Worm (Caenorhabditis elegans) whole organism, L4 larva: ENCODE results near the gene Y66H1A.5.

Experiments used
- D1046.2 ChIP-seq: fragments of 200-800 bp; sonication (Bioruptor generic); IDR thresholded peaks from 2 replicates; pipeline ENCODE4 v1.3.6; 2022; ENCODE audit warnings: missing genetic modification characterization, missing compliant biosample characterization
- F44E2.7 ChIP-seq: fragments of 200-800 bp; sonication (Bioruptor generic); IDR thresholded peaks from 2 replicates; pipeline ENCODE4 v2.1.2; 2022; ENCODE audit warnings: missing genetic modification characterization, missing compliant biosample characterization
- F49E8.2 ChIP-seq: sonication (generic microtip); optimal IDR thresholded peaks from 2 replicates; lab custom pipeline; 2016; ENCODE audit warnings: missing compliant biosample characterization, mild to moderate bottlenecking, missing genetic modification characterization, borderline replicate concordance
- T20F7.1 ChIP-seq: fragments of 200-800 bp; sonication (Bioruptor generic); optimal IDR thresholded peaks from 2 replicates; lab custom pipeline; 2018; ENCODE audit warnings: mild to moderate bottlenecking, missing genetic modification characterization, missing compliant biosample characterization
- T26A8.4 ChIP-seq: fragments of 200-800 bp; sonication (Bioruptor generic); IDR thresholded peaks from 2 replicates; pipeline ENCODE4 v1.3.6; 2022; ENCODE audit warnings: missing genetic modification characterization, missing compliant biosample characterization
- Y105C5A.15 ChIP-seq: fragments of 200-800 bp; sonication (Bioruptor generic); IDR thresholded peaks from 2 replicates; pipeline ENCODE4 v1.3.6; 2022; ENCODE audit warnings: missing genetic modification characterization, missing compliant biosample characterization
- Y48G9A.11 ChIP-seq: fragments of 200-800 bp; sonication (Bioruptor generic); IDR thresholded peaks from 2 replicates; pipeline ENCODE4 v1.3.6; 2022; ENCODE audit warnings: missing genetic modification reagents, missing genetic modification characterization, missing compliant biosample characterization
- ZK337.2 ChIP-seq: fragments of 200-800 bp; sonication (Bioruptor generic); IDR thresholded peaks from 2 replicates; pipeline ENCODE4 v1.3.6; 2022; ENCODE audit warnings: missing genetic modification reagents, missing genetic modification characterization, missing compliant biosample characterization
- aha-1 ChIP-seq: fragments of 150-350 bp; peaks from one replicate; lab custom pipeline; 2014; ENCODE audit warnings: missing biosample characterization, missing genetic modification characterization
- arid-1 ChIP-seq: fragments of 200-800 bp; sonication (Bioruptor generic); conservative IDR thresholded peaks from 2 replicates; pipeline ENCODE4 v1.3.6; 2022; ENCODE audit warnings: missing genetic modification reagents, missing genetic modification characterization, missing compliant biosample characterization
- ces-1 ChIP-seq: fragments of 150-350 bp; sonication (generic microtip); optimal IDR thresholded peaks from 4 replicates; lab custom pipeline; 2014; ENCODE audit warnings: missing biosample characterization, missing genetic modification reagents, missing genetic modification characterization
- daf-19 ChIP-seq: fragments of 200-800 bp; sonication (Bioruptor generic); conservative IDR thresholded peaks from 2 replicates; pipeline ENCODE4 v1.3.6; 2022; ENCODE audit warnings: missing genetic modification characterization, missing compliant biosample characterization
- daf-8 ChIP-seq: fragments of 200-800 bp; sonication (Bioruptor generic); IDR thresholded peaks from 2 replicates; pipeline ENCODE4 v1.3.6; 2022; ENCODE audit warnings: missing genetic modification characterization, missing compliant biosample characterization
- dmd-6 ChIP-seq: fragments of 200-800 bp; sonication (Bioruptor generic); IDR thresholded peaks from 2 replicates; pipeline ENCODE4 v1.3.6; 2022; ENCODE audit warnings: missing genetic modification reagents, missing genetic modification characterization, missing compliant biosample characterization
- dmd-9 ChIP-seq: fragments of 200-800 bp; sonication (Bioruptor generic); IDR thresholded peaks from 2 replicates; pipeline ENCODE4 v1.3.6; 2022; ENCODE audit warnings: missing genetic modification reagents, missing genetic modification characterization, missing compliant biosample characterization
- dpl-1 ChIP-seq: fragments of 150-350 bp; optimal IDR thresholded peaks from 2 replicates; lab custom pipeline; 2014; ENCODE audit warnings: missing biosample characterization, missing genetic modification reagents, missing genetic modification characterization
- duxl-1 ChIP-seq: sonication (generic microtip); optimal IDR thresholded peaks from 2 replicates; lab custom pipeline; 2016; ENCODE audit warnings: mild to moderate bottlenecking, missing genetic modification characterization, moderate library complexity, missing compliant biosample characterization; ENCODE audit not compliant: poor library complexity
- dve-1 ChIP-seq: sonication (generic microtip); optimal IDR thresholded peaks from 2 replicates; lab custom pipeline; 2017; ENCODE audit warnings: antibody characterized with exemption, mild to moderate bottlenecking, missing genetic modification characterization, missing compliant biosample characterization; ENCODE audit not compliant: insufficient read depth
- egl-43 ChIP-seq: fragments of 200-800 bp; sonication (Bioruptor generic); IDR thresholded peaks from 2 replicates; pipeline ENCODE4 v1.3.6; 2022; ENCODE audit warnings: missing genetic modification reagents, missing genetic modification characterization, missing compliant biosample characterization
- fkh-10 ChIP-seq: fragments of 150-350 bp; optimal IDR thresholded peaks from 2 replicates; lab custom pipeline; 2014; ENCODE audit warnings: missing biosample characterization, missing genetic modification reagents, missing genetic modification characterization
- hif-1 ChIP-seq, 2 experiments: sonication (generic microtip); optimal IDR thresholded peaks; 2 replicates each; lab custom pipeline; 2016 to 2017; ENCODE audit warnings: missing compliant biosample characterization in 2 of 2, missing genetic modification characterization in 2 of 2, missing genetic modification reagents in 2 of 2, missing genotype in 2 of 2, mild to moderate bottlenecking in 1 of 2
- jun-1 ChIP-seq: fragments of 150-350 bp; optimal IDR thresholded peaks from 2 replicates; lab custom pipeline; 2014; ENCODE audit warnings: missing biosample characterization, missing genetic modification reagents, missing genetic modification characterization
- lim-7 ChIP-seq: fragments of 200-800 bp; sonication (Bioruptor generic); IDR thresholded peaks from 2 replicates; pipeline ENCODE4 v1.3.6; 2022; ENCODE audit warnings: missing genetic modification characterization, missing compliant biosample characterization
- lin-1 ChIP-seq: fragments of 200-800 bp; sonication (Bioruptor generic); IDR thresholded peaks from 2 replicates; pipeline ENCODE4 v1.3.6; 2022; ENCODE audit warnings: missing genetic modification reagents, missing genetic modification characterization, missing compliant biosample characterization
- lin-13 ChIP-seq: fragments of 150-350 bp; optimal IDR thresholded peaks from 2 replicates; lab custom pipeline; 2014; ENCODE audit warnings: missing biosample characterization, missing genetic modification reagents, missing genetic modification characterization
- lin-15B ChIP-seq: fragments of 150-350 bp; sonication (generic microtip); optimal IDR thresholded peaks from 3 replicates; lab custom pipeline; 2014; ENCODE audit warnings: missing biosample characterization, missing genetic modification characterization
- lir-3 ChIP-seq: sonication (generic microtip); optimal IDR thresholded peaks from 2 replicates; lab custom pipeline; 2016; ENCODE audit warnings: mild to moderate bottlenecking, missing genetic modification characterization, missing compliant biosample characterization
- madf-9 ChIP-seq: fragments of 200-800 bp; sonication (Bioruptor generic); conservative IDR thresholded peaks from 2 replicates; pipeline ENCODE4 v1.3.6; 2022; ENCODE audit warnings: missing genetic modification reagents, missing genetic modification characterization, missing compliant biosample characterization
- mdl-1 ChIP-seq, 2 experiments: fragments of 150-350 bp in 1 of 2; sonication (generic microtip) in 1 of 2; optimal IDR thresholded peaks; 2 replicates each; lab custom pipeline; 2014 to 2017; ENCODE audit warnings: missing biosample characterization in 2 of 2, missing genetic modification characterization in 2 of 2
- mep-1 ChIP-seq: fragments of 150-350 bp; sonication (generic microtip); optimal IDR thresholded peaks from 3 replicates; lab custom pipeline; 2014; ENCODE audit warnings: missing biosample characterization, missing genetic modification characterization
- mes-2 ChIP-seq: sonication (generic microtip); optimal IDR thresholded peaks from 2 replicates; lab custom pipeline; 2016; ENCODE audit warnings: missing genotype, mild to moderate bottlenecking, missing genetic modification characterization, missing compliant biosample characterization; ENCODE audit not compliant: poor library complexity, severe bottlenecking
- nhr-11 ChIP-seq: fragments of 150-350 bp; optimal IDR thresholded peaks from 2 replicates; lab custom pipeline; 2014; ENCODE audit warnings: missing biosample characterization, missing genetic modification characterization
- nhr-25 ChIP-seq: sonication (generic microtip); optimal IDR thresholded peaks from 2 replicates; lab custom pipeline; 2017; ENCODE audit warnings: missing genetic modification characterization, mild to moderate bottlenecking, missing compliant biosample characterization, antibody characterized with exemption, moderate library complexity, borderline replicate concordance; ENCODE audit not compliant: insufficient read depth
- nhr-41 ChIP-seq: fragments of 200-800 bp; sonication (Bioruptor generic); IDR thresholded peaks from 2 replicates; pipeline ENCODE4 v1.3.6; 2022; ENCODE audit warnings: missing genetic modification reagents, missing genetic modification characterization, missing compliant biosample characterization
- nhr-42 ChIP-seq: fragments of 200-800 bp; sonication (Bioruptor generic); IDR thresholded peaks from 2 replicates; pipeline ENCODE4 v1.3.6; 2022; ENCODE audit warnings: missing genetic modification characterization, missing compliant biosample characterization
- nhr-48 ChIP-seq: sonication (generic microtip); optimal IDR thresholded peaks from 2 replicates; lab custom pipeline; 2016; ENCODE audit warnings: mild to moderate bottlenecking, missing genetic modification characterization, missing compliant biosample characterization
- nhr-77 ChIP-seq: fragments of 150-350 bp; optimal IDR thresholded peaks from 2 replicates; lab custom pipeline; 2014; ENCODE audit warnings: missing biosample characterization, missing genetic modification characterization
- php-3 ChIP-seq: fragments of 200-800 bp; sonication (Bioruptor generic); IDR thresholded peaks from 2 replicates; pipeline ENCODE4 v1.3.6; 2022; ENCODE audit warnings: missing genetic modification reagents, missing genetic modification characterization, missing compliant biosample characterization
- pqm-1 ChIP-seq: sonication (generic microtip); optimal IDR thresholded peaks from 2 replicates; lab custom pipeline; 2017; ENCODE audit warnings: missing biosample characterization, missing genetic modification characterization
- rbr-2 ChIP-seq: sonication (generic microtip); optimal IDR thresholded peaks from 2 replicates; lab custom pipeline; 2016; ENCODE audit warnings: missing genotype, missing genetic modification characterization, missing compliant biosample characterization
- saeg-2 ChIP-seq: fragments of 200-800 bp; sonication (Bioruptor generic); IDR thresholded peaks from 2 replicates; pipeline ENCODE4 v1.3.6; 2022; ENCODE audit warnings: missing genetic modification reagents, missing genetic modification characterization, missing compliant biosample characterization
- set-16 ChIP-seq: fragments of 200-800 bp; sonication (Bioruptor generic); IDR thresholded peaks from 2 replicates; pipeline ENCODE4 v1.3.6; 2022; ENCODE audit warnings: missing genetic modification reagents, missing genetic modification characterization, missing compliant biosample characterization
- snpc-1.2 ChIP-seq: fragments of 200-800 bp; sonication (Bioruptor generic); IDR thresholded peaks from 2 replicates; pipeline ENCODE4 v1.3.6; 2022; ENCODE audit warnings: missing genetic modification reagents, missing genetic modification characterization, missing compliant biosample characterization
- spr-1 ChIP-seq: sonication (generic microtip); optimal IDR thresholded peaks from 2 replicates; lab custom pipeline; 2016; ENCODE audit warnings: mild to moderate bottlenecking, missing genetic modification characterization, missing compliant biosample characterization
- tag-97 ChIP-seq: fragments of 200-800 bp; sonication (Bioruptor generic); IDR thresholded peaks from 2 replicates; pipeline ENCODE4 v1.3.6; 2022; ENCODE audit warnings: missing genetic modification characterization, missing compliant biosample characterization
- tra-1 ChIP-seq: fragments of 200-800 bp; sonication (Bioruptor generic); IDR thresholded peaks from 2 replicates; pipeline ENCODE4 v1.3.6; 2022; ENCODE audit warnings: missing genetic modification reagents, missing genetic modification characterization, missing compliant biosample characterization
- vab-7 ChIP-seq: fragments of 200-800 bp; sonication (Bioruptor generic); IDR thresholded peaks from 2 replicates; pipeline ENCODE4 v1.3.6; 2022; ENCODE audit warnings: missing genetic modification reagents, missing genetic modification characterization, missing compliant biosample characterization
- zip-2 ChIP-seq: fragments of 150-350 bp; optimal IDR thresholded peaks from 2 replicates; lab custom pipeline; 2014; ENCODE audit warnings: missing biosample characterization, missing genetic modification characterization

Y66H1A.5 gene

DNA sequence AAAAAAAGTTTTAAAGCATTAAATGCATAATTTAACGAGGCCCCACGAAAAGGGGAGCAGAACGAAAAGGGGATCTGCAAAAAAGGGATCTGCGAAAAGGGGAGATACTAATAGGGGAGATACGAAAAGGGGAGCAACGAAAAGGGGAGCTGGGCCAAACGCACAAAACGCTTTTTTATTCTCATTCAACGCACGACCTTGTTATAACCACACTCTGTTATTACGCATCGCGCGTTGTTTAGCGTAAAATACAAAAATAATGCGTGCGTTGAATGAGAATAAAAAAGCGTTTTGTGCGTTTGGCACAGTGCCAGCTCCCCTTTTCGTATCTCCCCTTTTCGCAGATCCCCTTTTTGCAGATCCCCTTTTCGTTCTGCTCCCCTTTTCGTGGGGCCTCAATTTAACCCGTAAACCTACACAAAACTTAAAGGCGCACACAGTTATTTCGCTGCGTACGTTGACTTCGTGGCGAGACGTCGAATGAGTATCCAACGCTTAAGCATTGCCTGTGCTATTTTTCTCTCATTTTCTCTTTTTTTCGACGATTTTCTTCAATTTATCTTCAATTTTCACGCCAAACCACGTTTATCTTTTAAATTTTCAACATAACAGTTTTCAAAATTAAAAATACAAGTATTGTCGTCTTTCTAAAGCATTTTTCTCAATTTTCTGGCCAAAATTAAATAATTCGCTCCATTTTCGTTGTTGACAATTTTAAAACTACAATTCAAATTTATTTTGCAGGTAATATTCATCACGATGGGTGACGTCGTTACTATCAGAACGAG is 43.6 kb downstream of the Y66H1A.5 start, which contains the start of gene rps-24 (continued):
- peak; percentile 52; the same call in 1 of the 2 replicates for TF ChIP-seq daf-19 (GFP tag; lab: Robert Waterston, UW)
- peak in 1 of 2 experiments; percentile 94 for TF ChIP-seq hif-1 (tag; optimal IDR thresholded peaks at IDR 0.05; lab: Kevin White, UChicago)
- TF ChIP-seq T20F7.1 (GFP tag; lab: Kevin White, UChicago): peak; percentile 88
- peak; percentile 81 for TF ChIP-seq lim-7 (GFP tag; lab: Robert Waterston, UW)
- peak; percentile 97 for TF ChIP-seq ZK337.2 (GFP tag; lab: Robert Waterston, UW)
- TF ChIP-seq dmd-9: peak; percentile 96
- peak; percentile 60 for TF ChIP-seq nhr-41 (GFP tag; lab: Robert Waterston, UW)
- peak; percentile 95 for TF ChIP-seq madf-9 (GFP tag; lab: Robert Waterston, UW)
- peak; percentile 5 for TF ChIP-seq pqm-1 (tag; lab: Kevin White, UChicago)
- TF ChIP-seq mes-2 (tag; lab: Kevin White, UChicago): peak; percentile 98
- peak; percentile 72; the same call in 1 of the 2 replicates for TF ChIP-seq php-3 (GFP tag; lab: Robert Waterston, UW)
- peak; percentile 59 for TF ChIP-seq dpl-1 (GFP tag; lab: Kevin White, UChicago)
- peak; percentile 92 for TF ChIP-seq egl-43 (GFP tag; lab: Robert Waterston, UW)
- peak; percentile 7 for TF ChIP-seq jun-1 (tag; lab: Kevin White, UChicago)
- peak; percentile 94 for TF ChIP-seq mep-1
- peak; percentile 92 for TF ChIP-seq nhr-42 (GFP tag; lab: Robert Waterston, UW)
- peak; percentile 89 for TF ChIP-seq tag-97 (GFP tag; lab: Robert Waterston, UW)
- peak; percentile 99 for TF ChIP-seq vab-7 (GFP tag; lab: Robert Waterston, UW)
- TF ChIP-seq lin-1 (GFP tag; lab: Robert Waterston, UW): peak; percentile 81; the same call in 1 of the 2 replicates
- TF ChIP-seq zip-2: peak; percentile 7
- peak; percentile 63 for TF ChIP-seq nhr-25 (tag; lab: Kevin White, UChicago)
- 0 out of 2 replicates have a peak, but pooled peaks have one; percentile 55 for TF ChIP-seq Y105C5A.15 (GFP tag; lab: Robert Waterston, UW)
- peak; percentile 61 for TF ChIP-seq nhr-48 (tag; lab: Kevin White, UChicago)
- peak; percentile 45 for TF ChIP-seq lin-15B (tag; lab: Kevin White, UChicago)
- TF ChIP-seq aha-1 (tag; lab: Kevin White, UChicago): peak; percentile 80
- TF ChIP-seq F49E8.2 (tag; lab: Kevin White, UChicago): peak; percentile 74
- TF ChIP-seq arid-1 (GFP tag; lab: Robert Waterston, UW): peak; percentile 97
- peak; percentile 96 for TF ChIP-seq tra-1 (GFP tag; lab: Robert Waterston, UW)
- TF ChIP-seq daf-8 (GFP tag; lab: Robert Waterston, UW): 0 out of 2 replicates have a peak, but pooled peaks have one; percentile 60
- peak; percentile 23 for TF ChIP-seq lir-3 (tag; lab: Kevin White, UChicago)
- peak; percentile 95 for TF ChIP-seq dmd-6 (GFP tag; lab: Robert Waterston, UW)
- peak; percentile 93 for TF ChIP-seq lin-13 (GFP tag; lab: Kevin White, UChicago)
- TF ChIP-seq set-16: peak; percentile 60; the same call in 1 of the 2 replicates
- TF ChIP-seq ces-1 (GFP tag; lab: Kevin White, UChicago): peak; percentile 31
- TF ChIP-seq F44E2.7 (GFP tag; lab: Robert Waterston, UW): 0 out of 2 replicates have a peak, but pooled peaks have one; percentile 9
- TF ChIP-seq duxl-1 (tag; lab: Kevin White, UChicago): peak; percentile 57
- peak; percentile 88 for TF ChIP-seq nhr-11 (tag; lab: Kevin White, UChicago)
- peak; percentile 77; the same call in 1 of the 2 replicates for TF ChIP-seq saeg-2 (GFP tag; lab: Robert Waterston, UW)
- TF ChIP-seq nhr-77 (tag; lab: Kevin White, UChicago): peak; percentile 94
- peak; percentile 94 for TF ChIP-seq rbr-2
- peak; percentile 91 for TF ChIP-seq Y48G9A.11
- TF ChIP-seq fkh-10: peak; percentile 71
- TF ChIP-seq dve-1 (tag; lab: Kevin White, UChicago): peak; percentile 75
- peak; percentile 93 for TF ChIP-seq D1046.2
- peak; percentile 94 for TF ChIP-seq T26A8.4 (GFP tag; lab: Robert Waterston, UW)
- peak; percentile 31 to 38 for TF ChIP-seq mdl-1 (tag; optimal IDR thresholded peaks at IDR 0.05; lab: Kevin White, UChicago)
- TF ChIP-seq snpc-1.2 (GFP tag; lab: Robert Waterston, UW): peak; percentile 88
- TF ChIP-seq spr-1 (tag; lab: Kevin White, UChicago): peak; percentile 81
